Fruit fly (Drosophila melanogaster) S2 (cell line): ENCODE results near the gene Ocrl.

Experiments
- CG8478 ChIP-seq: fragments of >200 bp; optimal IDR thresholded peaks from 2 replicates; lab custom pipeline; 2018
- CTCF ChIP-seq, 2 experiments: fragments of >200 bp; optimal IDR thresholded peaks; 2 replicates each; lab custom pipeline; 2018

- TF ChIP-seq CG8478 (lab: Kevin White, UChicago) (no peak), CTCF (optimal IDR thresholded peaks at IDR 0.05; lab: Kevin White, UChicago) (no peak)
These were observed 20.8 kb downstream of the Ocrl start for dm6 chrX:1943337-1944244.
